Worm (Caenorhabditis elegans) whole organism, L3 larva: ENCODE measurements around the gene comt-4.
A peak's percentile ranks its signal among the peaks of the same experiment; 100 is the strongest.

Experiments used
- R02D3.7 ChIP-seq: fragments of 150-350 bp; optimal IDR thresholded peaks from 2 replicates; lab custom pipeline; 2014; ENCODE audit warnings: missing biosample characterization, missing genetic modification characterization
- aly-2 ChIP-seq: fragments of 150-350 bp; optimal IDR thresholded peaks from 2 replicates; lab custom pipeline; 2014; ENCODE audit warnings: missing biosample characterization, missing genetic modification characterization
- ceh-16 ChIP-seq: sonication (generic microtip); optimal IDR thresholded peaks from 2 replicates; lab custom pipeline; 2017; ENCODE audit warnings: missing biosample characterization, missing genetic modification characterization
- ceh-28 ChIP-seq: fragments of 150-350 bp; optimal IDR thresholded peaks from 2 replicates; lab custom pipeline; 2014; ENCODE audit warnings: missing biosample characterization, missing genetic modification reagents, missing genetic modification characterization
- ceh-82 ChIP-seq: fragments of 150-350 bp; optimal IDR thresholded peaks from 2 replicates; lab custom pipeline; 2014; ENCODE audit warnings: missing biosample characterization, missing genetic modification characterization
- ceh-9 ChIP-seq: sonication (generic microtip); optimal IDR thresholded peaks from 2 replicates; lab custom pipeline; 2018; ENCODE audit warnings: missing biosample characterization, missing genetic modification characterization
- daf-12 ChIP-seq: fragments of 150-350 bp; optimal IDR thresholded peaks from 2 replicates; lab custom pipeline; 2014; ENCODE audit warnings: missing biosample characterization, missing genetic modification reagents, missing genetic modification characterization
- egl-27 ChIP-seq: sonication (generic microtip); optimal IDR thresholded peaks from 4 replicates; lab custom pipeline; 2017; ENCODE audit warnings: missing biosample characterization, missing genetic modification reagents, missing genetic modification characterization
- egl-5 ChIP-seq: fragments of 150-350 bp; optimal IDR thresholded peaks from 2 replicates; lab custom pipeline; 2017; ENCODE audit warnings: missing biosample characterization, missing genetic modification reagents, missing genetic modification characterization, inconsistent platforms
- elt-2 ChIP-seq: sonication (generic microtip); optimal IDR thresholded peaks from 2 replicates; lab custom pipeline; 2016; ENCODE audit warnings: missing genetic modification reagents, mild to moderate bottlenecking, missing genetic modification characterization, missing compliant biosample characterization
- elt-3 ChIP-seq, 3 experiments: fragments of 150-350 bp in 1 of 3; sonication (generic microtip) in 2 of 3; optimal IDR thresholded peaks; 2 replicates in 2 of 3; 4 replicates in 1 of 3; lab custom pipeline; 2014 to 2017; ENCODE audit warnings: missing biosample characterization in 3 of 3, missing genetic modification characterization in 3 of 3
- eor-1 ChIP-seq, 2 experiments: fragments of 150-350 bp; optimal IDR thresholded peaks; 2 replicates each; lab custom pipeline; 2014 to 2018; ENCODE audit warnings: missing biosample characterization in 2 of 2, missing genetic modification characterization in 2 of 2
- fos-1 ChIP-seq: fragments of 150-350 bp; optimal IDR thresholded peaks from 2 replicates; lab custom pipeline; 2014; ENCODE audit warnings: missing biosample characterization, missing genetic modification characterization
- hmg-11 ChIP-seq: sonication (generic microtip); optimal IDR thresholded peaks from 2 replicates; lab custom pipeline; 2016; ENCODE audit warnings: missing genetic modification characterization, missing compliant biosample characterization
- jun-1 ChIP-seq: fragments of 150-350 bp; optimal IDR thresholded peaks from 2 replicates; lab custom pipeline; 2014; ENCODE audit warnings: missing biosample characterization, missing genetic modification reagents, missing genetic modification characterization
- lin-15B ChIP-seq: fragments of 150-350 bp; optimal IDR thresholded peaks from 2 replicates; lab custom pipeline; 2014; ENCODE audit warnings: missing biosample characterization, missing genetic modification characterization
- lsy-12 ChIP-seq: sonication (generic microtip); optimal IDR thresholded peaks from 2 replicates; lab custom pipeline; 2016; ENCODE audit warnings: mild to moderate bottlenecking, missing genetic modification characterization, missing compliant biosample characterization
- mdl-1 ChIP-seq: fragments of 150-350 bp; optimal IDR thresholded peaks from 2 replicates; lab custom pipeline; 2014; ENCODE audit warnings: missing biosample characterization, missing genetic modification characterization
- nfya-1 ChIP-seq: sonication (generic microtip); optimal IDR thresholded peaks from 2 replicates; lab custom pipeline; 2017; ENCODE audit warnings: missing genetic modification characterization, mild to moderate bottlenecking, missing compliant biosample characterization, antibody characterized with exemption, moderate library complexity; ENCODE audit not compliant: insufficient read depth
- nhr-11 ChIP-seq: fragments of 150-350 bp; optimal IDR thresholded peaks from 2 replicates; lab custom pipeline; 2014; ENCODE audit warnings: missing biosample characterization, missing genetic modification characterization
- nhr-12 ChIP-seq: fragments of 150-350 bp; optimal IDR thresholded peaks from 2 replicates; lab custom pipeline; 2014; ENCODE audit warnings: missing biosample characterization, missing genetic modification characterization
- nhr-23 ChIP-seq: fragments of 150-350 bp; optimal IDR thresholded peaks from 2 replicates; lab custom pipeline; 2014; ENCODE audit warnings: missing biosample characterization, missing genetic modification reagents, missing genetic modification characterization
- nhr-25 ChIP-seq: sonication (generic microtip); optimal IDR thresholded peaks from 2 replicates; lab custom pipeline; 2017; ENCODE audit warnings: missing biosample characterization, missing genetic modification characterization
- nhr-28 ChIP-seq: fragments of 150-350 bp; optimal IDR thresholded peaks from 2 replicates; lab custom pipeline; 2014; ENCODE audit warnings: missing biosample characterization, missing genetic modification characterization
- nhr-43 ChIP-seq: sonication (generic microtip); optimal IDR thresholded peaks from 2 replicates; lab custom pipeline; 2016; ENCODE audit warnings: mild to moderate bottlenecking, missing genetic modification characterization, missing compliant biosample characterization; ENCODE audit not compliant: poor library complexity, severe bottlenecking
- nhr-76 ChIP-seq: fragments of 150-350 bp; sonication (generic microtip); optimal IDR thresholded peaks from 5 replicates; lab custom pipeline; 2014; ENCODE audit warnings: missing biosample characterization, missing genetic modification characterization
- pha-4 ChIP-seq: fragments of 150-350 bp; optimal IDR thresholded peaks from 2 replicates; lab custom pipeline; 2014; ENCODE audit warnings: missing biosample characterization, missing genetic modification reagents, missing genetic modification characterization
- pqm-1 ChIP-seq: fragments of 150-350 bp; optimal IDR thresholded peaks from 2 replicates; lab custom pipeline; 2017; ENCODE audit warnings: missing biosample characterization, missing genetic modification characterization, inconsistent platforms
- sea-2 ChIP-seq: fragments of 150-350 bp; sonication (generic microtip); optimal IDR thresholded peaks from 4 replicates; lab custom pipeline; 2014; ENCODE audit warnings: missing biosample characterization, missing genetic modification reagents, missing genetic modification characterization
- skn-1 ChIP-seq: fragments of 150-350 bp; optimal IDR thresholded peaks from 2 replicates; lab custom pipeline; 2014; ENCODE audit warnings: missing biosample characterization, missing genetic modification characterization
- snpc-4 ChIP-seq: fragments of 150-350 bp; optimal IDR thresholded peaks from 2 replicates; lab custom pipeline; 2014; ENCODE audit warnings: missing biosample characterization, missing genetic modification characterization
- tbx-2 ChIP-seq: sonication (generic microtip); optimal IDR thresholded peaks from 2 replicates; lab custom pipeline; 2016; ENCODE audit warnings: mild to moderate bottlenecking, missing genetic modification characterization, missing compliant biosample characterization
- unc-39 ChIP-seq: sonication (generic microtip); optimal IDR thresholded peaks from 4 replicates; lab custom pipeline; 2017; ENCODE audit warnings: missing biosample characterization, missing genetic modification characterization
- zag-1 ChIP-seq: fragments of 150-350 bp; optimal IDR thresholded peaks from 2 replicates; lab custom pipeline; 2014; ENCODE audit warnings: missing biosample characterization, missing genetic modification characterization

The comt-4 gene

DNA sequence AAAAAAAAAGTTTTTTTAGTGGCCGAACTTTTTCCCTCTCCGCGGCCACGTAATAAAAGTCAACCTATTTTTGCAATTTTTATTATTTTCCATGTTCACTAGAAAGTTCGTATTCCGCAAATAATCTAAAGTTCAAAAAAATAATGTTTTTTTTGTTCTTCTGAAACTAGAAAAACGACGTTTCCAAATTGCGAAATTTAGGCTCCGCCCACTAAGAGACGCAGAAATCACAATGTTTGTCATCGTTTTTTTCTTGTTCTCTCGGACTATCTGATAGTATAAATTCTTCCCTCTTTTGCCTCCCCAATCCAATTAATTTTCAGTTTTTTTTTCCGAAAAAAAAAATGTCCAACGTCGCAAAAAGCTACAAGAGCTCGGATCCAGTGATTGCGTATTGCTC lies 7.3 kb upstream of the comt-4 start, which contains the start of gene comt-3:
comt-3 (plus strand) TSS at position 214 of the 400 bp plus-strand sequence.
- TF ChIP-seq jun-1, result no peak
- no peak for TF ChIP-seq lin-15B (tag; lab: Kevin White, UChicago)
- TF ChIP-seq tbx-2 (tag; lab: Kevin White, UChicago), result no peak
- no peak for TF ChIP-seq nfya-1
- no peak for TF ChIP-seq unc-39 (tag; lab: Kevin White, UChicago)
- TF ChIP-seq snpc-4 (tag; lab: Kevin White, UChicago), result no peak
- no peak for TF ChIP-seq R02D3.7 (tag; lab: Kevin White, UChicago)
- no peak for TF ChIP-seq aly-2 (tag; lab: Kevin White, UChicago)
- no peak for TF ChIP-seq egl-27
- no peak for TF ChIP-seq hmg-11 (tag; lab: Kevin White, UChicago)
- TF ChIP-seq fos-1, result no peak

DNA sequence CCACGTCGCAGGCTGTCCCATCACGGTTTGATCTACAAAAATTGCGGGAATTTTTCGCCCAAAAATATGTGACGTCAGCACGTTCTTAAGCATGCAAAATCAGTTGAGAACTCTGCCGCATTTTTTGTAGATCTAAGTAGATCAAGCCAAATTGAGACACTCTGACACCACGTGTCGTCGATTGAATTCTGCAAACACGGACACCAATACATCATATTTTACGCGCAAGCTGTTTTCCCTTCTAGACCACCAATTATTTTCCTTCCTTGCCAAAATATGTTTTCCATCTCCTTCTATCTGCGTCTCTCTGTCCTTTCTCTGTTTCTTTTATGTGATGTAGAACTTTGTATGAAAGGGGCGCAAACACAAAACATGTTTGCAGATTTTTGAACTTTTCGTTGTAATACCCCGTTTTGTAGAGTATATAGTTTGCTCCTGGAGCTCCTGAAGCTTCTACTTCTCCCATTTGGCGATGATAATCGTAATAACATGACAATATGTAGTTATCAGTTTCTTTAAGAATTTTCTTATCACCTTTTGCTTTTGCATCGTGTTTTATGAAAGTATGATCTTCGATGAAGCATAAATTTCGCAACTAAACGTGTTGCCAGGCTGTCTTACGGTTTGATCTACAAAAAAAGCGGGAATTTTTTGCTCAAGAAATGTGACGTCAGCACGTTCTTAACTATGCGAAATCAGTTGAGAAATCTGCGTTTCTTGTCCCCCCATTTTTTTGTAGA lies 6.0 kb upstream of the comt-4 start:
- TF ChIP-seq pha-4 (tag; lab: Kevin White, UChicago) (peak; percentile 58), snpc-4 (tag; lab: Kevin White, UChicago) (no peak), nhr-25 (no peak), elt-2 (peak; percentile 63), zag-1 (no peak), nhr-76 (tag; lab: Kevin White, UChicago) (peak; percentile 25), egl-5 (no peak), eor-1 (tag; optimal IDR thresholded peaks at IDR 0.05; lab: Kevin White, UChicago) (no peak), pqm-1 (tag; lab: Kevin White, UChicago) (peak; percentile 28), skn-1 (tag; lab: Kevin White, UChicago) (no peak), ceh-9 (no peak), R02D3.7 (tag; lab: Kevin White, UChicago) (no peak), lsy-12 (tag; lab: Kevin White, UChicago) (no peak), ceh-82 (tag; lab: Kevin White, UChicago) (no peak), lin-15B (tag; lab: Kevin White, UChicago) (peak; percentile 8), nhr-11 (no peak), daf-12 (tag; lab: Kevin White, UChicago) (no peak)

DNA sequence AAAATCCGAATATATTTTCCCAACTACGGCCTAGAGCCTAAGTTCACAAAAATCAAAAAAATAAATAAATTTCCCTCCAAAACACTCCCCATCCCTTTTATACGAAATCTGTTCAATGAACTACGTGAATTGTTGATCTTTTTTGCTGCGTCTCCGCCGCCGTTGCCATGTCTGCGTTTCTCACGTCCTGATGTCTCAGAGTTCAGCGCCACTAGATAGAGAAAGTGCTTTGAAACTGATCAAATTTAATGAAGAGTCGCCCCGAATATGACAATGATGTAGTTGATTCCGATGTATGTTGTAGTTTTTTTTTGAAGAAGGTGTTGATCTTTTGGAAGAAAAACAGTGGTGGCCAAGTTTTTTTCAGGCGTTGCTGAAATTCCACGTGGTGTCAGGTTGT lies 4.3 kb upstream of the comt-4 start:
- no peak for TF ChIP-seq ceh-9
- TF ChIP-seq daf-12 (tag; lab: Kevin White, UChicago), result no peak
- TF ChIP-seq nhr-23, result no peak
- TF ChIP-seq nhr-25, result no peak
- TF ChIP-seq tbx-2 (tag; lab: Kevin White, UChicago), result no peak
- TF ChIP-seq nhr-43, result no peak
- TF ChIP-seq nhr-28 (tag; lab: Kevin White, UChicago), result no peak
- TF ChIP-seq fos-1, result no peak
- no peak for TF ChIP-seq mdl-1 (tag; lab: Kevin White, UChicago)
- no peak for TF ChIP-seq pha-4 (tag; lab: Kevin White, UChicago)
- no peak for TF ChIP-seq unc-39 (tag; lab: Kevin White, UChicago)
- no peak for TF ChIP-seq ceh-16
- TF ChIP-seq nhr-11, result no peak
- TF ChIP-seq egl-5, result no peak
- no peak for TF ChIP-seq R02D3.7 (tag; lab: Kevin White, UChicago)
- TF ChIP-seq, all 47 proteins: peak for 0

DNA sequence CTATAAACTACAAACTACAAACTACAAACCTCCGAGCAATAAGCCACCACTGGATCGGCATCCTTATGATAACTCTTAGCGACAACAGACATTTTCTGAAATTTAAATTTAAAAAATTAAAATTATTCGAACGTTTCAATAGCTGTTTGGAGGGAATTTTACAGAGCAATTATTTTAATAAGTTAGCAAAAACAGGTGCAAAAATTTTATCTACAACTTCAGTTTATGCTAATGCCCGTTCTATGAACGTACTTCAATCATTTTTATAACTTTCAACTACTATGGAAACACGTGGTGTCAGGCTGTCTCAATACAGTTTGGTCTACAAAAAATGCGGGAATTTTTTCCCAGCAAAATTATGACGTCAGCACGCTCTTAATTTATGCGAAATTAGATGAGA lies 3.5 kb upstream of the comt-4 start, which contains the start of gene comt-5:
comt-5 (minus strand) TSS at position 101 of the 400 bp plus-strand sequence.
- no peak for TF ChIP-seq ceh-28 (tag; lab: Kevin White, UChicago)
- TF ChIP-seq sea-2, result no peak
- no peak for TF ChIP-seq elt-3 (tag; optimal IDR thresholded peaks at IDR 0.05; lab: Kevin White, UChicago)
- no peak for TF ChIP-seq hmg-11 (tag; lab: Kevin White, UChicago)
- no peak for TF ChIP-seq daf-12 (tag; lab: Kevin White, UChicago)
- no peak for TF ChIP-seq R02D3.7 (tag; lab: Kevin White, UChicago)
- no peak for TF ChIP-seq nhr-76 (tag; lab: Kevin White, UChicago)
- no peak for TF ChIP-seq nhr-12 (tag; lab: Kevin White, UChicago)
- no peak for TF ChIP-seq nhr-11
- TF ChIP-seq nhr-25, result no peak
- no peak for TF ChIP-seq aly-2 (tag; lab: Kevin White, UChicago)
- TF ChIP-seq mdl-1 (tag; lab: Kevin White, UChicago), result no peak
- TF ChIP-seq egl-27, result no peak
- TF ChIP-seq, all 47 proteins: peak for 0
